Worm (Caenorhabditis elegans): ENCODE results near the gene Y59C2A.1.
"Not testable (repeated sequence)": the region's sequence is repeated elsewhere in the genome, so short reads cannot be mapped to it uniquely, and the experiment has no call there.

Gene Y59C2A.1

ce11 chrII:2232429-2232828 lies 24.5 kb downstream of the Y59C2A.1 start, which contains the start of gene F54A3.6:
F54A3.6 (minus strand) TSS chrII:2232470.
- peak; percentile 67 to 89 for TF ChIP-seq lsy-2 (tag; optimal IDR thresholded peaks at IDR 0.05)

ce11 chrII:2233240-2233639 lies 25.3 kb downstream of the Y59C2A.1 start, which contains the start of gene cct-3:
cct-3 (plus strand) TSS chrII:2233540.
- TF ChIP-seq nhr-23 (tag; optimal IDR thresholded peaks at IDR 0.05) (no peak), crh-2 (tag; optimal IDR thresholded peaks at IDR 0.05) (no peak), nhr-11 (tag; optimal IDR thresholded peaks at IDR 0.05) (no peak), nhr-237 (tag; optimal IDR thresholded peaks at IDR 0.05) (no peak), fos-1 (tag; optimal IDR thresholded peaks at IDR 0.05) (no peak)

- TF ChIP-seq Y55F3AM.14 (GFP tag; optimal IDR thresholded peaks at IDR 0.05) (no peak), nhr-6 (tag; optimal IDR thresholded peaks at IDR 0.05) (no peak), alr-1 (tag; optimal IDR thresholded peaks at IDR 0.05) (no peak), lsy-2 (tag; optimal IDR thresholded peaks at IDR 0.05) (no peak), crh-2 (tag; optimal IDR thresholded peaks at IDR 0.05) (no peak), C34F6.9 (tag; optimal IDR thresholded peaks at IDR 0.05) (no peak), nhr-12 (tag; optimal IDR thresholded peaks at IDR 0.05) (no peak), zag-1 (tag; optimal IDR thresholded peaks at IDR 0.05) (no peak)
These were observed 28.4 kb downstream of the Y59C2A.1 start for ce11 chrII:2236352-2236751.

- no peak for TF ChIP-seq nhr-12 (tag; optimal IDR thresholded peaks at IDR 0.05)
- no peak for TF ChIP-seq skn-1 (tag; optimal IDR thresholded peaks at IDR 0.05)
- no peak for TF ChIP-seq nhr-25 (tag; optimal IDR thresholded peaks at IDR 0.05)
- TF ChIP-seq nhr-77 (tag; optimal IDR thresholded peaks at IDR 0.05) = no peak
- TF ChIP-seq mbf-1 (tag; optimal IDR thresholded peaks at IDR 0.05) = no peak
- TF ChIP-seq F13H6.1 (tag; optimal IDR thresholded peaks at IDR 0.05) = no peak
- no peak for TF ChIP-seq Y55F3AM.14 (GFP tag; optimal IDR thresholded peaks at IDR 0.05)
- no peak for TF ChIP-seq nhr-10 (tag; optimal IDR thresholded peaks at IDR 0.05)
- TF ChIP-seq crh-2 (tag; optimal IDR thresholded peaks at IDR 0.05) = no peak
- no peak for TF ChIP-seq R02D3.7 (tag; optimal IDR thresholded peaks at IDR 0.05)
- no peak for TF ChIP-seq aly-2 (tag; optimal IDR thresholded peaks at IDR 0.05)
- TF ChIP-seq nhr-21 (tag; optimal IDR thresholded peaks at IDR 0.05) = no peak
- TF ChIP-seq nhr-6 (tag; optimal IDR thresholded peaks at IDR 0.05) = no peak
- no peak for TF ChIP-seq mdl-1 (tag; optimal IDR thresholded peaks at IDR 0.05)
- TF ChIP-seq ama-1 (optimal IDR thresholded peaks at IDR 0.05) = no peak
- TF ChIP-seq blmp-1 (tag; optimal IDR thresholded peaks at IDR 0.05; ENCODE audit: insufficient read depth) = no peak
- TF ChIP-seq elt-1 (tag; optimal IDR thresholded peaks at IDR 0.05) = no peak
These were observed 35.4 kb downstream of the Y59C2A.1 start, which contains the start of gene F54A3.2 for ce11 chrII:2243342-2243741. F54A3.2 (plus strand) TSS chrII:2243642.

- TF ChIP-seq ztf-4 (tag; optimal IDR thresholded peaks at IDR 0.05) = no peak
- TF ChIP-seq aly-2 (tag; optimal IDR thresholded peaks at IDR 0.05) = no peak
- no peak for TF ChIP-seq F13H6.1 (tag; optimal IDR thresholded peaks at IDR 0.05)
These were observed 43.7 kb downstream of the Y59C2A.1 start for ce11 chrII:2251617-2252016.

- TF ChIP-seq zag-1 (tag; optimal IDR thresholded peaks at IDR 0.05) = no peak
- no peak for TF ChIP-seq Y55F3AM.14 (GFP tag; optimal IDR thresholded peaks at IDR 0.05)
These were observed 45.8 kb downstream of the Y59C2A.1 start for ce11 chrII:2253676-2254075.

- TF ChIP-seq nhr-237, R02D3.7, lsy-2 (tag; optimal IDR thresholded peaks at IDR 0.05): not testable (repeated sequence)
These were observed 46.9 kb downstream of the Y59C2A.1 start, which contains the start of gene K09F6.3 for ce11 chrII:2254861-2255260. K09F6.3 (plus strand) TSS chrII:2255161.
